Worm (Caenorhabditis elegans): ENCODE measurements around the gene Y54G11A.17.

The Y54G11A.17 gene

DNA sequence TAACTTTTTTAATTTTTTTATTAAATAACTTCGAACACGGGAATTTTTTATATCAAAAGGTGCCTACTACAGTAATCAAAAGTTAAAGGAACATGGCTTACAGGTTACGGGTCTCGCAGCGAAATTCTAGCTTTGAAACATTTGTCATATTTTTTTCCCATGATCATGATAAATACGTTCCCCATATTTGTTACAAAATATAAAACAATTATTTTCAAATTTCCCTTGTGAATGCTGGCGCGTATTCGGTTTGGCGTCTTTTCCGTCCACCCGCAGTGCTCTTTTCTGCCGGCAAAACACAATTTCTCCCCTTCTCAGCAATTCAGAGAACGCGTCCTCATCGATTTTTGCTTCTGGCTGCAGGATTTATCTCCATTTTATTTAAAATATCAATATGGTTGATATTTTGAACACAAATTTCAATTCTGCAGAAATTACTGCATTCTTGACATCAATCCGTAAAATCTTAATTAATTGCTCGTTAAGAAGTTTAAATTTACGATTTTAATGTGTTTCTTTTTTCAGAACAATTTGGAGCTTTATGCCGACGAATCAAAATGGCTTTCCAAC, 16.1 kb upstream of the Y54G11A.17 start, which contains the start of gene imb-2 (continued):
- TF ChIP-seq Y56A3A.18 (GFP tag; IDR thresholded peaks at IDR 0.05) = no peak
- peak; percentile 12 for TF ChIP-seq ceh-27 (GFP tag; optimal IDR thresholded peaks at IDR 0.05)
- TF ChIP-seq unc-62 (GFP tag; optimal IDR thresholded peaks at IDR 0.05) = no peak
- TF ChIP-seq ceh-79 (tag; optimal IDR thresholded peaks at IDR 0.05) = no peak
- TF ChIP-seq hrde-1 (tag; optimal IDR thresholded peaks at IDR 0.05; ENCODE audit: borderline replicate concordance) = peak; percentile 1
- TF ChIP-seq rcor-1 (GFP tag; IDR thresholded peaks at IDR 0.05) = 0 out of 2 replicates have a peak, but pooled peaks have one; percentile 17
- TF ChIP-seq ccch-3 (GFP tag; optimal IDR thresholded peaks at IDR 0.05) = no peak
- TF ChIP-seq ceh-100 (GFP tag; IDR thresholded peaks at IDR 0.05) = no peak
- TF ChIP-seq snpc-4 (GFP tag; optimal IDR thresholded peaks at IDR 0.05) = no peak
- TF ChIP-seq snpc-4 (tag; optimal IDR thresholded peaks at IDR 0.05) = peak in 2 of 4 experiments; percentile 20 to 38
- TF ChIP-seq F10E7.11 (tag; optimal IDR thresholded peaks at IDR 0.05) = no peak
- TF ChIP-seq gei-17 (GFP tag; optimal IDR thresholded peaks at IDR 0.05) = no peak
- TF ChIP-seq atf-7 (tag; optimal IDR thresholded peaks at IDR 0.05) = no peak
- TF ChIP-seq dpl-1 (GFP tag; optimal IDR thresholded peaks at IDR 0.05) = peak; percentile 39
- TF ChIP-seq dpff-1 (tag; optimal IDR thresholded peaks at IDR 0.05) = no peak
- no peak for TF ChIP-seq ama-1 (optimal IDR thresholded peaks at IDR 0.05)
- no peak for TF ChIP-seq ama-1 (GFP tag; optimal IDR thresholded peaks at IDR 0.05)
- no peak for TF ChIP-seq ztf-26 (tag; optimal IDR thresholded peaks at IDR 0.05)
- no peak for TF ChIP-seq Y53G8AR.9 (GFP tag; conservative IDR thresholded peaks at IDR 0.05)
- no peak for TF ChIP-seq nhr-90 (tag; optimal IDR thresholded peaks at IDR 0.05)
- no peak for TF ChIP-seq F37B4.10 (GFP tag; IDR thresholded peaks at IDR 0.05)
- TF ChIP-seq xnd-1 (tag; optimal IDR thresholded peaks at IDR 0.05) = peak; percentile 82
- no peak for TF ChIP-seq egl-44 (GFP tag; IDR thresholded peaks at IDR 0.05)
- no peak for TF ChIP-seq pbrm-1 (GFP tag; IDR thresholded peaks at IDR 0.05)
- TF ChIP-seq lin-40 (tag; optimal IDR thresholded peaks at IDR 0.05) = peak; percentile 36
- TF ChIP-seq D2030.7 (GFP tag; IDR thresholded peaks at IDR 0.05) = peak; percentile 40; the same call in 1 of the 2 replicates
- TF ChIP-seq ztf-3 (GFP tag; optimal IDR thresholded peaks at IDR 0.05) = no peak
- TF ChIP-seq ceh-40 (GFP tag; IDR thresholded peaks at IDR 0.05) = no peak
- TF ChIP-seq madf-10 (tag; optimal IDR thresholded peaks at IDR 0.05) = no peak
- TF ChIP-seq aptf-2 (GFP tag; conservative IDR thresholded peaks at IDR 0.05) = no peak

DNA sequence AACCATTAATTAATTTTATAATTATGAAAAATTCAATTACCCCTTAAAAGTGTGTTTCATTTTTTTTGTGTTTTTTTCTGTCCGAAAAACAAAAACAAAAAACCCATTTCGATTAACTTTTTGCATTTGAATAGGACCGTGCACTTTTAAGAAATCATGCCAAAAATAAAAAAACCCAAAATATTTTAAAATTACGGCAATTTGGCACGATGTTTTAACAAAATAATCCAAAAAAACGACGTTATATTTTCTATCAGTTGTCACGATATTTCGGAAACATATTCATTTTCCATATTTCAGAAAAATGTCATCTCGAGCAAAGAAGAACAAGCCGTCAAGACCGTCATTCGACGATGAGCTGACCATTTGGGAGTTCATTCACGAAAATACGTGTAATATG, 12.5 kb upstream of the Y54G11A.17 start, which contains the start of gene tebp-1:
TSS of gene tebp-1 (plus strand) at position 301 of the 400 bp plus-strand sequence.
- no peak for TF ChIP-seq lsy-27 (tag; optimal IDR thresholded peaks at IDR 0.05; ENCODE audit: borderline replicate concordance, insufficient read depth)
- TF ChIP-seq gei-17 (GFP tag; optimal IDR thresholded peaks at IDR 0.05) = no peak
- no peak for TF ChIP-seq madf-6 (GFP tag; IDR thresholded peaks at IDR 0.05)
- TF ChIP-seq dox-1 (GFP tag; IDR thresholded peaks at IDR 0.05) = no peak
- TF ChIP-seq hsf-1 (GFP tag; IDR thresholded peaks at IDR 0.05) = no peak

DNA sequence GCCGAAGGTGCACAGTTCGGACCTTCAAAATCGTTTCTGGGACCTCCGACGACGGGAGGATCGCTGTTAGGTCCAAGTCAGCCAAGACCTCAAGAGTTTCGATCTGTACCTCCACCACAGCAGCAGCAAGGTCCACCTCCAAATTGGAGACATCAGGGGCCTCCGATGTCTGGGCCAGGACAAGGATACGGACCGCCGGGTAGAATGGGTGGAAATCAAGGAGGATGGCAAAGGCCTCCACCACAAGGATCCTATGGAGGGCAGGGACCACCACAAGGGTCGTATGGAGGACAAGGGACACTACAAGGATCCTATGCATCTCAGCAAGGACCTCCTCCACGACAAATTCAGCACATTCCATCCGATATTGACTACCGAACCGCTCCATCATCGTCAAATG, 11.5 kb upstream of the Y54G11A.17 start:
- TF ChIP-seq sptf-2 (GFP tag; optimal IDR thresholded peaks at IDR 0.05) = no peak
- TF ChIP-seq zfh-2 (GFP tag; conservative IDR thresholded peaks at IDR 0.05) = peak; percentile 52; the same call in 1 of the 2 replicates
- no peak for TF ChIP-seq Y67H2A.10 (GFP tag; conservative IDR thresholded peaks at IDR 0.05)
- no peak for TF ChIP-seq C06A6.2 (GFP tag; conservative IDR thresholded peaks at IDR 0.05)
- TF ChIP-seq bed-1 (GFP tag; IDR thresholded peaks at IDR 0.05) = 0 out of 2 replicates have a peak, but pooled peaks have one; percentile 4
